Worm (Caenorhabditis elegans) whole organism, L1 larva: ENCODE results near the gene D2021.4.

Source experiments
- C04F5.9 ChIP-seq: sonication (generic microtip); optimal IDR thresholded peaks from 2 replicates; lab custom pipeline; 2016; ENCODE audit warnings: missing genetic modification characterization, missing compliant biosample characterization
- C16A3.4 ChIP-seq: fragments of 150-350 bp; optimal IDR thresholded peaks from 2 replicates; lab custom pipeline; 2014; ENCODE audit warnings: missing biosample characterization, missing genetic modification characterization
- F16B12.6 ChIP-seq: fragments of 150-350 bp; optimal IDR thresholded peaks from 2 replicates; lab custom pipeline; 2014; ENCODE audit warnings: missing biosample characterization, missing genetic modification characterization
- Y116A8C.19 ChIP-seq: sonication (generic microtip); optimal IDR thresholded peaks from 2 replicates; lab custom pipeline; 2016; ENCODE audit warnings: missing compliant biosample characterization, missing genetic modification characterization, borderline replicate concordance
- aha-1 ChIP-seq: fragments of 150-350 bp; optimal IDR thresholded peaks from 2 replicates; lab custom pipeline; 2014; ENCODE audit warnings: missing biosample characterization, missing genetic modification characterization
- alr-1 ChIP-seq: fragments of 200-800 bp; sonication (Bioruptor generic); optimal IDR thresholded peaks from 2 replicates; lab custom pipeline; 2018; ENCODE audit warnings: borderline replicate concordance, mild to moderate bottlenecking, missing genetic modification characterization, missing compliant biosample characterization
- aly-2 ChIP-seq: fragments of 150-350 bp; optimal IDR thresholded peaks from 2 replicates; lab custom pipeline; 2014; ENCODE audit warnings: missing biosample characterization, missing genetic modification characterization
- ceh-63 ChIP-seq: fragments of 200-800 bp; sonication (Bioruptor generic); optimal IDR thresholded peaks from 2 replicates; lab custom pipeline; 2018; ENCODE audit warnings: mild to moderate bottlenecking, missing genetic modification characterization, missing compliant biosample characterization
- ceh-8 ChIP-seq: fragments of 200-800 bp; sonication (Bioruptor generic); optimal IDR thresholded peaks from 2 replicates; lab custom pipeline; 2018; ENCODE audit warnings: mild to moderate bottlenecking, missing genetic modification characterization, moderate library complexity, missing compliant biosample characterization
- ceh-88 ChIP-seq: fragments of 200-800 bp; sonication (Bioruptor generic); IDR thresholded peaks from 2 replicates; pipeline ENCODE4 v1.3.6; 2022; ENCODE audit warnings: missing genetic modification characterization, missing compliant biosample characterization
- ceh-90 ChIP-seq: sonication (generic microtip); optimal IDR thresholded peaks from 2 replicates; lab custom pipeline; 2016; ENCODE audit warnings: missing genetic modification characterization, missing compliant biosample characterization
- ces-1 ChIP-seq: fragments of 150-350 bp; optimal IDR thresholded peaks from 2 replicates; lab custom pipeline; 2014; ENCODE audit warnings: missing biosample characterization, missing genetic modification reagents, missing genetic modification characterization
- dsc-1 ChIP-seq: sonication (generic microtip); optimal IDR thresholded peaks from 2 replicates; lab custom pipeline; 2016; ENCODE audit warnings: mild to moderate bottlenecking, missing genetic modification characterization, missing compliant biosample characterization
- efl-1 ChIP-seq, 4 experiments: fragments of 150-350 bp; optimal IDR thresholded peaks in 3 of 4; peaks in 1 of 4; 1 replicate in 1 of 4; 2 replicates in 3 of 4; lab custom pipeline; 2014; ENCODE audit warnings: missing biosample characterization in 2 of 4, missing genetic modification characterization in 2 of 4, missing genetic modification reagents in 2 of 4
- efl-3 ChIP-seq: fragments of 200-800 bp; sonication (Bioruptor generic); optimal IDR thresholded peaks from 2 replicates; lab custom pipeline; 2018; ENCODE audit warnings: mild to moderate bottlenecking, missing genetic modification characterization, missing compliant biosample characterization
- egl-27 ChIP-seq, 2 experiments: fragments of 150-350 bp in 1 of 2; sonication (generic microtip); optimal IDR thresholded peaks; 3 replicates each; lab custom pipeline; 2017 to 2018; ENCODE audit warnings: missing biosample characterization in 2 of 2, missing genetic modification characterization in 2 of 2, missing genetic modification reagents in 2 of 2
- elt-2 ChIP-seq: sonication (generic microtip); optimal IDR thresholded peaks from 2 replicates; lab custom pipeline; 2016; ENCODE audit warnings: missing genetic modification characterization, mild to moderate bottlenecking, inconsistent platforms, missing compliant biosample characterization, missing genetic modification reagents
- elt-3 ChIP-seq, 6 experiments: fragments of 150-350 bp in 1 of 6; sonication (generic microtip); optimal IDR thresholded peaks; 2 replicates each; lab custom pipeline; 2017 to 2018; ENCODE audit warnings: missing biosample characterization in 6 of 6, missing genetic modification characterization in 6 of 6, inconsistent platforms in 1 of 6
- fkh-10 ChIP-seq: sonication (generic microtip); optimal IDR thresholded peaks from 2 replicates; lab custom pipeline; 2017; ENCODE audit warnings: missing biosample characterization, missing genetic modification reagents, missing genetic modification characterization
- fkh-4 ChIP-seq: sonication (generic microtip); optimal IDR thresholded peaks from 2 replicates; lab custom pipeline; 2016; ENCODE audit warnings: missing compliant biosample characterization, missing genetic modification characterization, borderline replicate concordance
- fkh-8 ChIP-seq: sonication (generic microtip); optimal IDR thresholded peaks from 2 replicates; lab custom pipeline; 2016; ENCODE audit warnings: mild to moderate bottlenecking, missing genetic modification characterization, missing compliant biosample characterization
- grh-1 ChIP-seq: fragments of 200-800 bp; sonication (Bioruptor generic); IDR thresholded peaks from 2 replicates; pipeline ENCODE4 v1.3.6; 2022; ENCODE audit warnings: missing genetic modification reagents, missing genetic modification characterization, missing compliant biosample characterization
- hlh-4 ChIP-seq: sonication (generic microtip); optimal IDR thresholded peaks from 2 replicates; lab custom pipeline; 2016; ENCODE audit warnings: mild to moderate bottlenecking, missing genetic modification characterization, missing compliant biosample characterization
- hpl-2 ChIP-seq: fragments of 150-350 bp; optimal IDR thresholded peaks from 2 replicates; lab custom pipeline; 2014; ENCODE audit warnings: missing biosample characterization, missing genetic modification reagents, missing genetic modification characterization
- isw-1 ChIP-seq: fragments of 200-800 bp; sonication (Bioruptor generic); IDR thresholded peaks from 2 replicates; pipeline ENCODE4 v1.3.6; 2022; ENCODE audit warnings: missing genetic modification characterization, missing compliant biosample characterization
- jun-1 ChIP-seq: fragments of 150-350 bp; optimal IDR thresholded peaks from 2 replicates; lab custom pipeline; 2014; ENCODE audit warnings: missing biosample characterization, missing genetic modification reagents, missing genetic modification characterization
- lin-15B ChIP-seq: fragments of 150-350 bp; sonication (generic microtip); optimal IDR thresholded peaks from 3 replicates; lab custom pipeline; 2014; ENCODE audit warnings: missing biosample characterization, missing genetic modification characterization
- lir-3 ChIP-seq: sonication (generic microtip); optimal IDR thresholded peaks from 2 replicates; lab custom pipeline; 2016; ENCODE audit warnings: mild to moderate bottlenecking, missing genetic modification characterization, moderate library complexity, missing compliant biosample characterization; ENCODE audit not compliant: poor library complexity
- lsy-2 ChIP-seq, 2 experiments: fragments of 150-350 bp; optimal IDR thresholded peaks; 2 replicates each; lab custom pipeline; 2014; ENCODE audit warnings: missing biosample characterization in 2 of 2, missing genetic modification characterization in 2 of 2
- mab-9 ChIP-seq: fragments of 200-800 bp; sonication (Bioruptor generic); IDR thresholded peaks from 2 replicates; pipeline ENCODE4 v1.3.6; 2022; ENCODE audit warnings: missing genetic modification reagents, missing genetic modification characterization, missing compliant biosample characterization
- mdl-1 ChIP-seq, 2 experiments: fragments of 150-350 bp; optimal IDR thresholded peaks; 2 replicates each; lab custom pipeline; 2014 to 2017; ENCODE audit warnings: missing biosample characterization in 2 of 2, missing genetic modification characterization in 2 of 2, inconsistent platforms in 1 of 2
- mef-2 ChIP-seq: fragments of 150-350 bp; optimal IDR thresholded peaks from 2 replicates; lab custom pipeline; 2014; ENCODE audit warnings: missing biosample characterization, missing genetic modification characterization
- nhr-12 ChIP-seq: sonication (generic microtip); optimal IDR thresholded peaks from 2 replicates; lab custom pipeline; 2017; ENCODE audit warnings: missing biosample characterization, missing genetic modification characterization
- nhr-19 ChIP-seq: fragments of 200-800 bp; sonication (Bioruptor generic); conservative IDR thresholded peaks from 2 replicates; pipeline ENCODE4 v1.3.6; 2022; ENCODE audit warnings: missing genetic modification characterization, missing compliant biosample characterization
- nhr-20 ChIP-seq: sonication (generic microtip); optimal IDR thresholded peaks from 2 replicates; lab custom pipeline; 2016; ENCODE audit warnings: mild to moderate bottlenecking, missing genetic modification characterization, missing compliant biosample characterization
- nhr-71 ChIP-seq: sonication (generic microtip); optimal IDR thresholded peaks from 2 replicates; lab custom pipeline; 2016; ENCODE audit warnings: mild to moderate bottlenecking, missing genetic modification characterization, moderate library complexity, missing compliant biosample characterization
- nhr-76 ChIP-seq: sonication (generic microtip); optimal IDR thresholded peaks from 2 replicates; lab custom pipeline; 2017; ENCODE audit warnings: missing biosample characterization, missing genetic modification characterization
- nhr-84 ChIP-seq: sonication (generic microtip); optimal IDR thresholded peaks from 2 replicates; lab custom pipeline; 2017; ENCODE audit warnings: missing biosample characterization, missing genetic modification characterization
- nhr-85 ChIP-seq: sonication (generic microtip); peaks from one replicate; lab custom pipeline; 2016; ENCODE audit warnings: missing genetic modification characterization, inconsistent platforms, missing compliant biosample characterization
- nhr-90 ChIP-seq: sonication (generic microtip); optimal IDR thresholded peaks from 2 replicates; lab custom pipeline; 2016; ENCODE audit warnings: mild to moderate bottlenecking, missing genetic modification characterization, missing compliant biosample characterization; ENCODE audit not compliant: poor library complexity
- pag-3 ChIP-seq: sonication (generic microtip); optimal IDR thresholded peaks from 2 replicates; lab custom pipeline; 2017; ENCODE audit warnings: missing genetic modification characterization, mild to moderate bottlenecking, missing compliant biosample characterization, antibody characterized with exemption, borderline replicate concordance; ENCODE audit not compliant: insufficient read depth
- snpc-4 ChIP-seq: fragments of 150-350 bp; optimal IDR thresholded peaks from 2 replicates; lab custom pipeline; 2014; ENCODE audit warnings: missing biosample characterization, missing genetic modification characterization
- snu-23 ChIP-seq: sonication (generic microtip); optimal IDR thresholded peaks from 2 replicates; lab custom pipeline; 2016; ENCODE audit warnings: missing genetic modification characterization, missing compliant biosample characterization
- sox-4 ChIP-seq: sonication (generic microtip); optimal IDR thresholded peaks from 2 replicates; lab custom pipeline; 2016; ENCODE audit warnings: missing genetic modification characterization, missing compliant biosample characterization
- sptf-1 ChIP-seq: fragments of 150-350 bp; optimal IDR thresholded peaks from 2 replicates; lab custom pipeline; 2014; ENCODE audit warnings: missing biosample characterization, missing genetic modification characterization
- tbx-2 ChIP-seq: sonication (generic microtip); optimal IDR thresholded peaks from 2 replicates; lab custom pipeline; 2016; ENCODE audit warnings: missing genetic modification characterization, missing compliant biosample characterization
- tlp-1 ChIP-seq: fragments of 150-350 bp; optimal IDR thresholded peaks from 2 replicates; lab custom pipeline; 2014; ENCODE audit warnings: missing biosample characterization, missing genetic modification characterization
- unc-130 ChIP-seq: fragments of 150-350 bp; optimal IDR thresholded peaks from 2 replicates; lab custom pipeline; 2017; ENCODE audit warnings: missing biosample characterization, missing genetic modification characterization, inconsistent platforms
- unc-30 ChIP-seq: sonication (generic microtip); optimal IDR thresholded peaks from 2 replicates; lab custom pipeline; 2017; ENCODE audit warnings: missing biosample characterization, missing genetic modification characterization
- unc-86 ChIP-seq: sonication (generic microtip); optimal IDR thresholded peaks from 2 replicates; lab custom pipeline; 2016; ENCODE audit warnings: missing genetic modification characterization, missing compliant biosample characterization
- unc-98 ChIP-seq: fragments of 200-800 bp; sonication (Bioruptor generic); IDR thresholded peaks from 2 replicates; pipeline ENCODE4 v1.3.6; 2022; ENCODE audit warnings: missing genetic modification characterization, missing compliant biosample characterization
- ztf-4 ChIP-seq: fragments of 150-350 bp; optimal IDR thresholded peaks from 2 replicates; lab custom pipeline; 2014; ENCODE audit warnings: missing biosample characterization, missing genetic modification characterization

Gene D2021.4

DNA sequence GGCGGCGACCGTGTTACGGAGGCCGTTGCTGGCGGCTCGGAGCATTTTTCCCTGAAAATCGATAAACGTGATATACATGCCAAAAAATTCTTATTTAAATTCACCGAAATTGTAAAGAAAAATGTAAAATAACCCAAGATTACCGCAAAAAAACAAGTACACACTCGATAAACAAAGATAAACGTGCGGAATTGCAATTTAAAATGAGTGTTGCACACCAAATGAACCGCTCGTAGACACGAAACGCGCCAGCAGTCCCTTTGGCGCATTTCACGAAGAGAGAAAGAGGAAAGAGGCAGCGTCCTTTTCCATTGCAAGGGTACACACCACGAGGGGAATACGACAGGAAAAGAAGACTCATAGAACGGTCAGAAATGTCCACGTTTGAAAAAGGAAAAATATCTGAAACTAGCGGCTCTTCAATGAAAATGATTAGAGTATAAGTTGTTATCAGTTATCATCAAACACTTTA, 2.9 kb downstream of the D2021.4 start, which contains the start of gene sdha-1 (continued):
- TF ChIP-seq C16A3.4 (tag; lab: Kevin White, UChicago) = peak; percentile 93
- TF ChIP-seq elt-2 (tag; lab: Kevin White, UChicago) = peak; percentile 86
- TF ChIP-seq hlh-4 (tag; lab: Kevin White, UChicago) = no peak
- peak; percentile 59 for TF ChIP-seq fkh-10 (GFP tag; lab: Kevin White, UChicago)
- TF ChIP-seq pag-3 (tag; lab: Kevin White, UChicago) = peak; percentile 56
- TF ChIP-seq efl-3 = no peak
- peak; percentile 94 for TF ChIP-seq nhr-71 (tag; lab: Kevin White, UChicago)
- peak; percentile 96 for TF ChIP-seq snu-23 (GFP tag; lab: Kevin White, UChicago)
- peak; percentile 41 for TF ChIP-seq F16B12.6 (tag; lab: Kevin White, UChicago)
- peak; percentile 70 for TF ChIP-seq lin-15B (tag; lab: Kevin White, UChicago)
- no peak for TF ChIP-seq ceh-8 (GFP tag; lab: Kevin White, UChicago)
- TF ChIP-seq jun-1 = peak; percentile 84
- peak; percentile 63 for TF ChIP-seq snpc-4 (tag; lab: Kevin White, UChicago)
- TF ChIP-seq unc-30 (tag; lab: Kevin White, UChicago) = no peak
- peak; percentile 83 for TF ChIP-seq unc-130 (tag; lab: Kevin White, UChicago)
- peak; percentile 66; the same call in 1 of the 2 replicates for TF ChIP-seq ceh-88
- no peak for TF ChIP-seq nhr-76 (tag; lab: Kevin White, UChicago)
- no peak for TF ChIP-seq sox-4 (tag; lab: Kevin White, UChicago)
- TF ChIP-seq ceh-90 = no peak
- TF ChIP-seq ceh-63 (GFP tag; lab: Kevin White, UChicago) = no peak
- peak; percentile 57 for TF ChIP-seq isw-1 (GFP tag; lab: Robert Waterston, UW)
- peak; percentile 87 for TF ChIP-seq fkh-8 (tag; lab: Kevin White, UChicago)
- peak; percentile 63 for TF ChIP-seq grh-1 (GFP tag; lab: Robert Waterston, UW)
- TF ChIP-seq sptf-1 (tag; lab: Kevin White, UChicago) = no peak
- TF ChIP-seq ces-1 (GFP tag; lab: Kevin White, UChicago) = no peak
- peak; percentile 88 for TF ChIP-seq aha-1 (tag; lab: Kevin White, UChicago)
- TF ChIP-seq hpl-2 (GFP tag; lab: Kevin White, UChicago) = peak; percentile 4
- peak in 1 of 2 experiments; percentile 94 for TF ChIP-seq mdl-1 (tag; optimal IDR thresholded peaks at IDR 0.05; lab: Kevin White, UChicago)
- peak; percentile 93 for TF ChIP-seq nhr-85 (tag; lab: Kevin White, UChicago)
- no peak for TF ChIP-seq fkh-4 (tag; lab: Kevin White, UChicago)
- TF ChIP-seq lsy-2 (tag; optimal IDR thresholded peaks at IDR 0.05; lab: Kevin White, UChicago) = peak; percentile 86 to 88
- TF ChIP-seq nhr-90 (tag; lab: Kevin White, UChicago) = peak; percentile 90
- TF ChIP-seq nhr-20 (tag; lab: Kevin White, UChicago) = peak; percentile 94
- peak; percentile 70 to 72 for TF ChIP-seq efl-1 (optimal IDR thresholded peaks at IDR 0.05; lab: Kevin White, UChicago)
- TF ChIP-seq efl-1 (GFP tag; optimal IDR thresholded peaks at IDR 0.05 in 1 of 2; lab: Kevin White, UChicago) = peak; percentile 69 to 96
- TF ChIP-seq C04F5.9 (tag; lab: Kevin White, UChicago) = peak; percentile 8
- TF ChIP-seq unc-86 (tag; lab: Kevin White, UChicago) = peak; percentile 82
- TF ChIP-seq Y116A8C.19 (tag; lab: Kevin White, UChicago) = no peak
- TF ChIP-seq lir-3 (tag; lab: Kevin White, UChicago) = peak; percentile 62
- no peak for TF ChIP-seq nhr-12 (tag; lab: Kevin White, UChicago)
- TF ChIP-seq elt-3 (tag; optimal IDR thresholded peaks at IDR 0.05; lab: Kevin White, UChicago) = peak in 3 of 6 experiments; percentile 42 to 87 (median 63)
- TF ChIP-seq tlp-1 (tag; lab: Kevin White, UChicago) = no peak
- no peak; the same call in 1 of the 2 replicates for TF ChIP-seq mab-9
- TF ChIP-seq egl-27 (tag; optimal IDR thresholded peaks at IDR 0.05; lab: Kevin White, UChicago) = no peak
- TF ChIP-seq nhr-84 (tag; lab: Kevin White, UChicago) = no peak
- peak; percentile 59 for TF ChIP-seq aly-2 (tag; lab: Kevin White, UChicago)
- TF ChIP-seq dsc-1 (tag; lab: Kevin White, UChicago) = peak; percentile 76
- no peak for TF ChIP-seq unc-98 (GFP tag; lab: Robert Waterston, UW)
- TF ChIP-seq nhr-19 (GFP tag; lab: Robert Waterston, UW) = peak; percentile 98
- no peak for TF ChIP-seq alr-1
- TF ChIP-seq mef-2 (tag; lab: Kevin White, UChicago) = peak; percentile 65
- peak; percentile 83 for TF ChIP-seq ztf-4 (tag; lab: Kevin White, UChicago)
- peak; percentile 89 for TF ChIP-seq tbx-2 (tag; lab: Kevin White, UChicago)
